Fruit fly (Drosophila melanogaster) whole organism, prepupa: ENCODE measurements around the gene Ir7a.

Experiments
- Blimp-1 ChIP-seq: fragments of 200-800 bp; sonication (Bioruptor generic); optimal IDR thresholded peaks from 3 replicates; lab custom pipeline; 2017; ENCODE audit warnings: missing biosample characterization, missing genetic modification characterization, mild to moderate bottlenecking, moderate library complexity, missing genetic modification reagents
- CG10631 ChIP-seq: fragments of 200-800 bp; sonication (Bioruptor generic); optimal IDR thresholded peaks from 2 replicates; lab custom pipeline; 2016; ENCODE audit warnings: missing biosample characterization, missing genetic modification characterization
- CG10669 ChIP-seq: fragments of 200-800 bp; sonication (Bioruptor generic); optimal IDR thresholded peaks from 3 replicates; lab custom pipeline; 2018; ENCODE audit warnings: missing biosample characterization, mild to moderate bottlenecking, missing genetic modification characterization, moderate library complexity
- CG11902 ChIP-seq: fragments of 200-800 bp; sonication (Bioruptor generic); optimal IDR thresholded peaks from 3 replicates; lab custom pipeline; 2016; ENCODE audit warnings: missing biosample characterization, missing genetic modification characterization
- CG16779 ChIP-seq: fragments of 200-800 bp; sonication (Bioruptor generic); optimal IDR thresholded peaks from 3 replicates; lab custom pipeline; 2017; ENCODE audit warnings: missing biosample characterization, mild to moderate bottlenecking, missing genetic modification characterization
- CG3032 ChIP-seq: fragments of 200-800 bp; optimal IDR thresholded peaks from 2 replicates; lab custom pipeline; 2019; ENCODE audit warnings: missing biosample characterization, mild to moderate bottlenecking, missing genetic modification characterization, moderate library complexity
- CG31627 ChIP-seq: fragments of 200-800 bp; sonication (Bioruptor generic); optimal IDR thresholded peaks from 3 replicates; lab custom pipeline; 2016; ENCODE audit warnings: missing biosample characterization, missing genetic modification characterization
- CG32006 ChIP-seq: fragments of 200-800 bp; sonication (Bioruptor generic); optimal IDR thresholded peaks from 3 replicates; lab custom pipeline; 2017; ENCODE audit warnings: missing biosample characterization, mild to moderate bottlenecking, missing genetic modification characterization
- CG34406 ChIP-seq: fragments of 200-800 bp; sonication (Bioruptor generic); optimal IDR thresholded peaks from 3 replicates; lab custom pipeline; 2016; ENCODE audit warnings: missing biosample characterization, missing genetic modification characterization
- CG3919 ChIP-seq: fragments of 200-800 bp; sonication (Bioruptor generic); optimal IDR thresholded peaks from 3 replicates; lab custom pipeline; 2016; ENCODE audit warnings: missing biosample characterization, missing genetic modification characterization
- CG4318 ChIP-seq: fragments of 200-800 bp; sonication (Bioruptor generic); optimal IDR thresholded peaks from 3 replicates; lab custom pipeline; 2017; ENCODE audit warnings: missing biosample characterization, mild to moderate bottlenecking, missing genetic modification characterization
- CG6163 ChIP-seq: fragments of 200-800 bp; sonication (Bioruptor generic); IDR thresholded peaks from 3 replicates; pipeline ENCODE4 v1.3.6; 2022; ENCODE audit warnings: missing biosample characterization, missing genetic modification characterization
- CG6276 ChIP-seq: fragments of 200-800 bp; sonication (Bioruptor generic); optimal IDR thresholded peaks from 2 replicates; lab custom pipeline; 2017; ENCODE audit warnings: missing biosample characterization, mild to moderate bottlenecking, missing genetic modification characterization
- CG6808 ChIP-seq: fragments of 200-800 bp; sonication (Bioruptor generic); optimal IDR thresholded peaks from 3 replicates; lab custom pipeline; 2017; ENCODE audit warnings: missing biosample characterization, missing genetic modification characterization, mild to moderate bottlenecking, moderate library complexity, missing genetic modification reagents
- CG7368 ChIP-seq: fragments of 200-800 bp; sonication (Bioruptor generic); optimal IDR thresholded peaks from 3 replicates; lab custom pipeline; 2016; ENCODE audit warnings: missing biosample characterization, missing genetic modification characterization
- Eip75B ChIP-seq: fragments of 200-800 bp; sonication (Bioruptor generic); optimal IDR thresholded peaks from 3 replicates; lab custom pipeline; 2016; ENCODE audit warnings: missing biosample characterization, missing genetic modification characterization
- Eip78C ChIP-seq: fragments of 200-800 bp; sonication (Bioruptor generic); peaks from one replicate; lab custom pipeline; 2016; ENCODE audit warnings: missing biosample characterization, missing genetic modification characterization
- Eip93F ChIP-seq: fragments of 200-800 bp; sonication (Bioruptor generic); optimal IDR thresholded peaks from 2 replicates; lab custom pipeline; 2016; ENCODE audit warnings: missing biosample characterization, mild to moderate bottlenecking, missing genetic modification characterization
- Ets21C ChIP-seq: fragments of 200-800 bp; sonication (Bioruptor generic); optimal IDR thresholded peaks from 3 replicates; lab custom pipeline; 2016; ENCODE audit warnings: missing biosample characterization, missing genetic modification characterization
- Ets96B ChIP-seq: fragments of 200-800 bp; optimal IDR thresholded peaks from 2 replicates; lab custom pipeline; 2019; ENCODE audit warnings: missing biosample characterization, mild to moderate bottlenecking, missing genetic modification characterization, moderate library complexity
- Hr38 ChIP-seq: sonication (Bioruptor generic); optimal IDR thresholded peaks from 2 replicates; lab custom pipeline; 2016; ENCODE audit warnings: missing biosample characterization, missing genetic modification characterization
- Hr39 ChIP-seq: fragments of 200-800 bp; sonication (Bioruptor generic); optimal IDR thresholded peaks from 2 replicates; lab custom pipeline; 2016; ENCODE audit warnings: missing biosample characterization, missing genetic modification characterization
- Lpt ChIP-seq: fragments of 200-800 bp; sonication (Bioruptor generic); optimal IDR thresholded peaks from 3 replicates; lab custom pipeline; 2016; ENCODE audit warnings: missing biosample characterization, missing genetic modification characterization
- Met ChIP-seq: fragments of 200-800 bp; sonication (Bioruptor generic); optimal IDR thresholded peaks from 3 replicates; lab custom pipeline; 2016; ENCODE audit warnings: missing biosample characterization, missing genetic modification characterization
- Smox ChIP-seq: fragments of 200-800 bp; sonication (Bioruptor generic); optimal IDR thresholded peaks from 3 replicates; lab custom pipeline; 2016; ENCODE audit warnings: missing biosample characterization, missing genetic modification characterization
- Sox102F ChIP-seq: fragments of 200-800 bp; sonication (Bioruptor generic); optimal IDR thresholded peaks from 2 replicates; lab custom pipeline; 2016; ENCODE audit warnings: missing biosample characterization, mild to moderate bottlenecking, missing genetic modification characterization
- Sox15 ChIP-seq: fragments of 200-800 bp; sonication (Bioruptor generic); optimal IDR thresholded peaks from 3 replicates; lab custom pipeline; 2016; ENCODE audit warnings: missing biosample characterization, missing genetic modification characterization
- achi ChIP-seq: fragments of 200-800 bp; sonication (Bioruptor generic); optimal IDR thresholded peaks from 3 replicates; lab custom pipeline; 2016; ENCODE audit warnings: missing biosample characterization, missing genetic modification characterization
- cyc ChIP-seq: fragments of 200-800 bp; sonication (Bioruptor generic); optimal IDR thresholded peaks from 3 replicates; lab custom pipeline; 2016; ENCODE audit warnings: missing biosample characterization, missing genetic modification characterization
- dac ChIP-seq: fragments of 200-800 bp; sonication (Bioruptor generic); optimal IDR thresholded peaks from 2 replicates; lab custom pipeline; 2017; ENCODE audit warnings: missing biosample characterization, mild to moderate bottlenecking, missing genetic modification characterization
- dsx ChIP-seq: fragments of 200-800 bp; optimal IDR thresholded peaks from 3 replicates; lab custom pipeline; 2019; ENCODE audit warnings: missing biosample characterization, mild to moderate bottlenecking, missing genetic modification characterization, moderate library complexity; ENCODE audit not compliant: poor library complexity, severe bottlenecking
- eg ChIP-seq: fragments of 200-800 bp; sonication (Bioruptor generic); IDR thresholded peaks from 3 replicates; pipeline ENCODE4 v1.3.6; 2022; ENCODE audit warnings: missing biosample characterization, missing genetic modification characterization
- esn ChIP-seq: fragments of 200-800 bp; sonication (Bioruptor generic); optimal IDR thresholded peaks from 2 replicates; lab custom pipeline; 2016; ENCODE audit warnings: missing biosample characterization, mild to moderate bottlenecking, missing genetic modification characterization, moderate library complexity
- fkh ChIP-seq: fragments of 200-800 bp; sonication (Bioruptor generic); optimal IDR thresholded peaks from 3 replicates; lab custom pipeline; 2017; ENCODE audit warnings: missing biosample characterization, mild to moderate bottlenecking, missing genetic modification characterization, moderate library complexity
- lz ChIP-seq: fragments of 200-800 bp; sonication (Bioruptor generic); optimal IDR thresholded peaks from 3 replicates; lab custom pipeline; 2016; ENCODE audit warnings: missing biosample characterization, missing genetic modification characterization
- pdm3 ChIP-seq: fragments of 200-800 bp; sonication (Bioruptor generic); optimal IDR thresholded peaks from 3 replicates; lab custom pipeline; 2016; ENCODE audit warnings: missing biosample characterization, missing genetic modification characterization
- salr ChIP-seq, 2 experiments: fragments of 200-800 bp; sonication (Bioruptor generic); optimal IDR thresholded peaks; 3 replicates each; lab custom pipeline; 2016 to 2018; ENCODE audit warnings: missing biosample characterization in 2 of 2, missing genetic modification characterization in 2 of 2, mild to moderate bottlenecking in 1 of 2
- spab ChIP-seq: fragments of 200-800 bp; sonication (Bioruptor generic); optimal IDR thresholded peaks from 2 replicates; lab custom pipeline; 2017; ENCODE audit warnings: missing biosample characterization, mild to moderate bottlenecking, missing genetic modification characterization, missing genetic modification reagents
- ss ChIP-seq, 2 experiments: fragments of 200-800 bp; sonication (Bioruptor generic); optimal IDR thresholded peaks; 2 replicates in 1 of 2; 3 replicates in 1 of 2; lab custom pipeline; 2017 to 2018; ENCODE audit warnings: mild to moderate bottlenecking in 2 of 2, missing biosample characterization in 2 of 2, missing genetic modification characterization in 2 of 2, moderate library complexity in 1 of 2
- svp ChIP-seq: fragments of 200-800 bp; sonication (Bioruptor generic); peaks from one replicate; lab custom pipeline; 2016; ENCODE audit warnings: missing biosample characterization, missing genetic modification characterization
- topi ChIP-seq: fragments of 200-800 bp; sonication (Bioruptor generic); optimal IDR thresholded peaks from 3 replicates; lab custom pipeline; 2016; ENCODE audit warnings: missing biosample characterization, missing genetic modification characterization
- vri ChIP-seq: fragments of 200-800 bp; sonication (Bioruptor generic); optimal IDR thresholded peaks from 3 replicates; lab custom pipeline; 2016; ENCODE audit warnings: missing biosample characterization, mild to moderate bottlenecking, missing genetic modification characterization

Gene Ir7a

DNA sequence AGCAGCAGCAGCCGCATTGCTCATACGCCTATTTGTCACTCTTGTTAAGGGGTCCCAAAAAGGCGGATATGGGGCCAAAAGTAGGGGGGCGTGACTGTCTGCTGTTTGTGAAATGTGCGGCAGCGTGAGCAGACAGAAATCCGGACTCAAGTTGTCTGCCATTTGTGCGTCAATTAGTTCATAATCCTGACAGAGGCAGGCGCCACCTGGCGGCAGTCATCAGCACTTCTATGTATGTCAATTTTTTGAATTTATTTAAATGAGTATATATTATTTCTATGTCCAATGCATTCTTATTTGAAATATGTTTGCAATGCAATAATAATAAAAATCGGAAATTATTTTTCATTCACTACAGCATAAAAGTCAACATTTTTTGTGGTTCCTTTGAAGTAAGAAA is 20.7 kb upstream of the Ir7a start:
- no peak for TF ChIP-seq vri (GFP tag; lab: Kevin White, UChicago)
- no peak for TF ChIP-seq Eip93F (GFP tag; lab: Kevin White, UChicago)
- no peak for TF ChIP-seq Eip78C (GFP tag; lab: Kevin White, UChicago)
- no peak for TF ChIP-seq ss (GFP tag; optimal IDR thresholded peaks at IDR 0.05; lab: Kevin White, UChicago)
- no peak for TF ChIP-seq Eip75B (GFP tag; lab: Kevin White, UChicago)
- TF ChIP-seq Ets96B (tag; lab: Kevin White, UChicago): no peak
- no peak for TF ChIP-seq Ets21C (GFP tag; lab: Kevin White, UChicago)
- TF ChIP-seq fkh (GFP tag; lab: Kevin White, UChicago): no peak
- TF ChIP-seq cyc (GFP tag; lab: Kevin White, UChicago): no peak
- no peak for TF ChIP-seq CG11902 (GFP tag; lab: Kevin White, UChicago)
- no peak for TF ChIP-seq CG4318
- no peak for TF ChIP-seq CG10631 (GFP tag; lab: Kevin White, UChicago)
- no peak for TF ChIP-seq Hr39 (GFP tag; lab: Kevin White, UChicago)
- no peak for TF ChIP-seq CG34406 (GFP tag; lab: Kevin White, UChicago)
- no peak for TF ChIP-seq dac (GFP tag; lab: Kevin White, UChicago)

DNA sequence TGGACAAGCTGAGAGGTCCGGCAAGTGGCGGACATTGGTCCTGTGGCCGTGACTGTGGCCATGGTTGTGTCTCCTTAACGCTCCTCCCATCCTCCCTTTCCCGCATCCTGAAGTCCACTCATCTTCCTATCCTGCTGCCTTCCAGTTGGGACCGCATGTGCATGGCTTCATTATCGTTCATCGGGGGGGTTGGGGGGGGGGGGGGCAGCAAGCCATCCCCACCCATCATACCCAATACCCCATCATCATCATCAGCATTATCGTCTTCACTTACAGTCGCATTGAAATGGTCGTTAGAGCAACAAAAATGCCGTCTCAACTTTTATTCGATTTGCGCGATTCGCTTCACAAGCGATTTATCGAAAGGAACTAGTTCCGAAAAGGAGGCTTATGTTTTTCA is 18.4 kb upstream of the Ir7a start:
- TF ChIP-seq CG3032 (tag; lab: Kevin White, UChicago) (no peak), CG10631 (GFP tag; lab: Kevin White, UChicago) (no peak), Hr38 (GFP tag; lab: Kevin White, UChicago) (no peak), CG6276 (GFP tag; lab: Kevin White, UChicago) (no peak), svp (GFP tag; lab: Kevin White, UChicago) (no peak), Eip93F (GFP tag; lab: Kevin White, UChicago) (no peak), pdm3 (GFP tag; lab: Kevin White, UChicago) (no peak), eg (no peak), CG32006 (GFP tag; lab: Kevin White, UChicago) (no peak), CG16779 (tag; lab: Kevin White, UChicago) (no peak), topi (GFP tag; lab: Kevin White, UChicago) (no peak), Sox15 (GFP tag; lab: Kevin White, UChicago) (no peak), Met (GFP tag; lab: Kevin White, UChicago) (no peak), esn (no peak), spab (GFP tag; lab: Kevin White, UChicago) (no peak), Sox102F (no peak), Lpt (GFP tag; lab: Kevin White, UChicago) (no peak), salr (GFP tag; optimal IDR thresholded peaks at IDR 0.05; lab: Kevin White, UChicago) (no peak), CG6163 (GFP tag; lab: Robert Waterston, UW) (no peak)
- TF ChIP-seq, all 60 proteins: peak for 0

DNA sequence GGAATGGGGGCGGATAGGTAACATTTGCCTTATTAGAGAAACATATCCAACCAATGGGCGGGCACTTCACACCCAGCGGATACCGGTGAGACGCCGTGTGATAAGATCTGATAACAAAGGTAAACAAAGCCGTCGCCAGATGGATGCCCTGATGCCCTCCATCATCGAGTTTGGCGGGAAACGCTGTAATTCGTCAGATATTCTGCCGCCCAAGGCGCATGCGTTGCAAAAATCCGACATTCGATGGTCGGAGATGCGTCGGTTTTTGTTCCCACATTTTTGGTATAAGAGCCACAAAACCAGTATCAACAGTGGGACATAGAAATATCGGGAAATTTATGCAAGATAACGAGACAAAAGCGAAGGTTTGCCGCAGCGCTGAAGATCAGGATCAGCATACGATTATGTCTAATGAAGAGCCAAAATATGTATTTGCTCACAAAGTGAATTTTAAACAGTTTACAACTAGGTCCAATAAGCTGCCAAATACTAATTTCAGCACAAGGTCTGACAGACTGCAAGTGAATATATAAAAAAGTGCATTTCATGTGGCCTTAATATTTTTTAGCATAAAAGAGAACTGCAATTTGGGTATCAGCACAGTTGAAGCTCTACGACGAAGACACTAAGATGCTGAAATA is 3.5 kb downstream of the Ir7a start, which contains the start of gene CG34338:
Gene CG34338 (plus strand): TSS at position 591 of the 641 bp plus-strand sequence.
- TF ChIP-seq CG3919 (GFP tag; lab: Kevin White, UChicago): no peak
- TF ChIP-seq CG6163 (GFP tag; lab: Robert Waterston, UW): no peak

DNA sequence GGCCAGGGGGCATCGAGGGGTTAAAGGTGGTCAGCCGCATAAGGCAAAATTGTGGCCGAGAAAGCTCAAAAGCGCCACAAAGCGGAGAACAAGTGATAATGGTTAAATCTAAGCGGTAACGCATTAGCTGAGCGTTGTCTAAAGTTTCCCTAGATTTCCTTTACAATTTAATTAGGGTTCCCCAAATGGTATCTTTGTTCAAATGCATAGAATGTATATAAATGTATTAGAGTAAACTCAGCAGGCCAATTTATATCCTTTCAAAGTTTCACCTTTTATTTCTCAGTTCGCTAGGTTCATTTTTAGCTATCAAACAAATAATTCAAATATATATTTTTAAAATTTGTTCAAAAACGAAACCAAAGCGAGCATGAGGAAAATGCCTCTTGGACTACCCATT is 13.1 kb downstream of the Ir7a start, which contains the start of gene CG32718:
Gene CG32718 (plus strand): TSS at position 301 of the 400 bp plus-strand sequence.
- no peak for TF ChIP-seq cyc (GFP tag; lab: Kevin White, UChicago)
- no peak for TF ChIP-seq CG7368
- TF ChIP-seq dac (GFP tag; lab: Kevin White, UChicago): no peak
- TF ChIP-seq dsx: no peak
- no peak for TF ChIP-seq spab (GFP tag; lab: Kevin White, UChicago)
- no peak for TF ChIP-seq CG4318
- TF ChIP-seq Blimp-1 (GFP tag; lab: Kevin White, UChicago): no peak
- no peak for TF ChIP-seq CG31627 (GFP tag; lab: Kevin White, UChicago)
- no peak for TF ChIP-seq Eip93F (GFP tag; lab: Kevin White, UChicago)
- no peak for TF ChIP-seq lz (GFP tag; lab: Kevin White, UChicago)
- no peak for TF ChIP-seq CG34406 (GFP tag; lab: Kevin White, UChicago)
- TF ChIP-seq CG10669 (GFP tag; lab: Kevin White, UChicago): no peak
- no peak for TF ChIP-seq Lpt (GFP tag; lab: Kevin White, UChicago)
- TF ChIP-seq eg: no peak
- TF ChIP-seq Smox: no peak
- TF ChIP-seq salr (GFP tag; optimal IDR thresholded peaks at IDR 0.05; lab: Kevin White, UChicago): no peak
- TF ChIP-seq CG6808 (GFP tag; lab: Kevin White, UChicago): no peak
- TF ChIP-seq achi (GFP tag; lab: Kevin White, UChicago): no peak
- TF ChIP-seq Ets21C (GFP tag; lab: Kevin White, UChicago): no peak
